Fruit fly (Drosophila melanogaster): ENCODE results near the gene Saf-B.

Saf-B gene

dm6 chr3R:24810844-24811625 lies 6.2 kb upstream of the Saf-B start (continued):
- peak; percentile 36 for TF ChIP-seq CG4617 (GFP tag; optimal IDR thresholded peaks at IDR 0.05; ENCODE audit: borderline replicate concordance)
- TF ChIP-seq Hey (tag; optimal IDR thresholded peaks at IDR 0.05) = peak; percentile 59
- TF ChIP-seq Med (GFP tag) = peak; percentile 99
- TF ChIP-seq ash1 (GFP tag; optimal IDR thresholded peaks at IDR 0.05) = peak; percentile 82
- TF ChIP-seq exex (tag; optimal IDR thresholded peaks at IDR 0.05) = peak; percentile 62
- no peak for TF ChIP-seq yki (optimal IDR thresholded peaks at IDR 0.05)
- peak; percentile 69 for TF ChIP-seq CG10543 (GFP tag; optimal IDR thresholded peaks at IDR 0.05)
- TF ChIP-seq da (GFP tag; optimal IDR thresholded peaks at IDR 0.05) = peak; percentile 68
- TF ChIP-seq Mes4 (GFP tag; optimal IDR thresholded peaks at IDR 0.05) = peak; percentile 77
- TF ChIP-seq phol (tag; optimal IDR thresholded peaks at IDR 0.05) = peak; percentile 82
- peak; percentile 47 for TF ChIP-seq slou (GFP tag; optimal IDR thresholded peaks at IDR 0.05)
- peak; percentile 73 for TF ChIP-seq kay (GFP tag; optimal IDR thresholded peaks at IDR 0.05)
- no peak for TF ChIP-seq Neu2 (GFP tag; optimal IDR thresholded peaks at IDR 0.05; ENCODE audit: borderline replicate concordance)
- peak; percentile 85 for TF ChIP-seq salm (tag; optimal IDR thresholded peaks at IDR 0.05)
- peak; percentile 91 for TF ChIP-seq gem (tag; optimal IDR thresholded peaks at IDR 0.05)
- TF ChIP-seq ham (GFP tag; IDR thresholded peaks at IDR 0.05) = no peak
- TF ChIP-seq seq (GFP tag; IDR thresholded peaks at IDR 0.05) = peak; percentile 92
- TF ChIP-seq grn (GFP tag; optimal IDR thresholded peaks at IDR 0.05) = peak; percentile 10
- TF ChIP-seq Spps (tag; optimal IDR thresholded peaks at IDR 0.05) = peak; percentile 47
- TF ChIP-seq CG13775 (GFP tag; optimal IDR thresholded peaks at IDR 0.05) = peak; percentile 75
- TF ChIP-seq GATAe (GFP tag; conservative IDR thresholded peaks at IDR 0.05) = peak; percentile 41; the same call in 1 of the 2 replicates
- peak; percentile 88 for TF ChIP-seq Fer1 (GFP tag; optimal IDR thresholded peaks at IDR 0.05)
- peak; percentile 87 for TF ChIP-seq al (GFP tag; IDR thresholded peaks at IDR 0.05)
- peak; percentile 78 for TF ChIP-seq Side (GFP tag; optimal IDR thresholded peaks at IDR 0.05)
- no peak for TF ChIP-seq abd-A (tag; optimal IDR thresholded peaks at IDR 0.05)
- TF ChIP-seq CG34376 (GFP tag; optimal IDR thresholded peaks at IDR 0.05) = peak; percentile 74
- TF ChIP-seq caup (GFP tag; optimal IDR thresholded peaks at IDR 0.05; ENCODE audit: severe bottlenecking) = peak; percentile 90
- TF ChIP-seq kni (GFP tag; optimal IDR thresholded peaks at IDR 0.05) = no peak
- TF ChIP-seq kah (GFP tag; optimal IDR thresholded peaks at IDR 0.05) = peak; percentile 70
- peak; percentile 63 for TF ChIP-seq CG10267 (tag; optimal IDR thresholded peaks at IDR 0.05)
- no peak for TF ChIP-seq hbn (GFP tag; IDR thresholded peaks at IDR 0.05; ENCODE audit: partially characterized antibody)
- TF ChIP-seq chinmo (GFP tag; IDR thresholded peaks at IDR 0.05; ENCODE audit: partially characterized antibody) = no peak
- TF ChIP-seq CG3995 (GFP tag; optimal IDR thresholded peaks at IDR 0.05) = peak; percentile 54
- TF ChIP-seq CG17829 (tag; optimal IDR thresholded peaks at IDR 0.05) = peak; percentile 74
- peak; percentile 83 for TF ChIP-seq rib (GFP tag; IDR thresholded peaks at IDR 0.05)
- TF ChIP-seq CG6765 (GFP tag; optimal IDR thresholded peaks at IDR 0.05) = peak; percentile 77
- TF ChIP-seq TFAM (GFP tag; optimal IDR thresholded peaks at IDR 0.05) = peak; percentile 41
- peak; percentile 98 for TF ChIP-seq CG11695 (GFP tag; IDR thresholded peaks at IDR 0.05)
- TF ChIP-seq trh (GFP tag; optimal IDR thresholded peaks at IDR 0.05) = no peak
- TF ChIP-seq dati (GFP tag; IDR thresholded peaks at IDR 0.05) = peak; percentile 65
- no peak for TF ChIP-seq Scr (GFP tag; IDR thresholded peaks at IDR 0.05; ENCODE audit: partially characterized antibody)
- peak; percentile 28 for TF ChIP-seq CG31388 (GFP tag; optimal IDR thresholded peaks at IDR 0.05)
- peak; percentile 62 for TF ChIP-seq cas (GFP tag; IDR thresholded peaks at IDR 0.05)
- TF ChIP-seq Asciz (GFP tag; optimal IDR thresholded peaks at IDR 0.05) = peak; percentile 79
- no peak for TF ChIP-seq unc-4 (GFP tag; IDR thresholded peaks at IDR 0.05; ENCODE audit: partially characterized antibody)
- TF ChIP-seq CG17802 (tag; optimal IDR thresholded peaks at IDR 0.05) = peak; percentile 67
- 0 out of 2 replicates have a peak, but pooled peaks have one; percentile 24 for TF ChIP-seq CkIIα-i1 (GFP tag; IDR thresholded peaks at IDR 0.05)
- TF ChIP-seq CG7745 (tag; optimal IDR thresholded peaks at IDR 0.05) = no peak
- TF ChIP-seq CG32772 (GFP tag; IDR thresholded peaks at IDR 0.05) = peak; percentile 82

Data from whole organism, embryonic.